Fruit fly (Drosophila melanogaster): ENCODE data around the gene Cox11.

The Cox11 gene

DNA sequence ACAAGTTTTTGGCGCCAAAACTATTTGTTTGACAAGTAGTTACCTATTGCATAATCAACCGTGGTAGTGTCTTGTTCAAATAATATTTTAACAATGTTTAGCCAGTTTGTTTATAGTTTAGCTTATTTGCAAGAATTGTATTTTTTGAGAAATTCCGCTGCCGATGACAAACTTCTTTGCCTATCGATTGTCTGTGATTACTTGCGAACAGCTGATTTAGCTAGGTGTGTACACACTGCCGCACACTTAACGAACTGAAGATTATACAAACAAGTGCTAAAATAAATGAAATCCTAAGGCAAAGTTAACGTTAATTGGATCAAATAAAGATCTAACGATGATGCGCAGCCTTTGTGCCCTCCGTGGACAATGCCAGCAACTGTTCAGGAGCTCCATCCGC lies at the start of gene Cox11:
Cox11 (plus strand) TSS at position 220 of the 400 bp plus-strand sequence.
- TF ChIP-seq Sin3A (optimal IDR thresholded peaks at IDR 0.05): no peak
- TF ChIP-seq insv (optimal IDR thresholded peaks at IDR 0.05): no peak
- no peak for TF ChIP-seq Myc (optimal IDR thresholded peaks at IDR 0.05)
- TF ChIP-seq h (optimal IDR thresholded peaks at IDR 0.05): no peak
- TF ChIP-seq ttk (optimal IDR thresholded peaks at IDR 0.05): no peak
- no peak for TF ChIP-seq psq (optimal IDR thresholded peaks at IDR 0.05)

DNA sequence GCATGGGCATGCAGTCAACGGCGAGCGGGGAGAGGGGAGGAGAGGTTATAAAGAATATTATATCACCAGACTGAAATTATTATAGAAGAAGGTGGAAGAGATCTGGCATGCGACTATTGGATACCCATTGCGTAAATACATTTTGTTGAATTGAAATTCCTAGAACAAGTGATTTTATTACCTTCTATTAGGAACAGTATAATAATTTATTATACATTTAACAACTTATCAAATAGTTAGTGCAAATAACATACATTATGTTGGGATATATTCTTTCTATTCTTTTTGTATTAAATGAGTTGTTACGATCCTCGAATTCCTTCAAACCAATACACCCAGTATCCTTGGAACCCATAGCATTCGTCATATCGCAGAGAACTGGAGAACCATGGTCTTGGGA lies 48.5 kb upstream of the Cox11 start:
- no peak for TF ChIP-seq psq (optimal IDR thresholded peaks at IDR 0.05)
- TF ChIP-seq Myc (optimal IDR thresholded peaks at IDR 0.05): no peak
- TF ChIP-seq insv (optimal IDR thresholded peaks at IDR 0.05): no peak
- TF ChIP-seq h (optimal IDR thresholded peaks at IDR 0.05): no peak
- no peak for TF ChIP-seq ttk (optimal IDR thresholded peaks at IDR 0.05)
- no peak for TF ChIP-seq Sin3A (optimal IDR thresholded peaks at IDR 0.05)

DNA sequence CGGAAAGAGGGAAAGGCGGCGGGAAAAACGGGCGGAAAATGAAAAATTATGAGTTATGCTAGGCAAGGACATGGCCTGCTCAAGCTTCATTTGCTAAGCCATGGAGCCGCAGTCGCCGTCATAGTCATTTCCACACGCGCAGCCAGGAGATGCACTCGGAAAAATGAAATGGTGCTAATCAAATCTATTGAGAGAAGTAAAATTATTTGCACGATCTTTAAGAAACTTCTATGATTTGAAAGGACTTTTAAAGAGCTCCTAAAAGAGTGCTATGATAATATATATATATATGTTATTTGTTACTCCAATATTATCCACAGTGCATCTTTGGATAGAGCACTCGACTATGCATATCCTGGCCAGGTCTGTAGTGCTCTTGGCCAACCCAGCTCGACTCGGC lies 47.6 kb upstream of the Cox11 start:
- no peak for TF ChIP-seq insv (optimal IDR thresholded peaks at IDR 0.05)
- TF ChIP-seq ttk (optimal IDR thresholded peaks at IDR 0.05): no peak
- no peak for TF ChIP-seq Sin3A (optimal IDR thresholded peaks at IDR 0.05)
- TF ChIP-seq Myc (optimal IDR thresholded peaks at IDR 0.05): no peak
- TF ChIP-seq h (optimal IDR thresholded peaks at IDR 0.05): no peak

DNA sequence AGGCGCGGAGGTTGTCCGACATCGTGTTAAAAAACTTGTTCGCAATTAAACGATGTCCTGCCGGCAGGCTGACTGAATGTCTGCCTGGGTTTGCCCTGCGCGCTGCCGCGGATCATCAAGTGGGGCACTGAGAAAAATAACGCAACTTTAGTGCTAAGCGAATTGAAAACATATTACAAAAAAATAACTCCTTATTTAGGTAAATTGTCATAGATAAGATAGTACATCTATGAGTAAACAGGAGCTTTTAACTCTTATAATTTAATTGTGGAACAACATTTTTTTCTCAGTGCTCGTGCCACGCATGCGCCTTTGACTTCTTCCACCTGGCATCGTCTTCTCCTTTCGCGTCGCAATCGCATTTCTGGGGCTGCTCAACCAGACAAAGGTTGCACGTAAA lies 46.8 kb upstream of the Cox11 start:
- TF ChIP-seq insv (optimal IDR thresholded peaks at IDR 0.05): no peak
- TF ChIP-seq ttk (optimal IDR thresholded peaks at IDR 0.05): no peak
- TF ChIP-seq Sin3A (optimal IDR thresholded peaks at IDR 0.05): no peak
- no peak for TF ChIP-seq psq (optimal IDR thresholded peaks at IDR 0.05)
- TF ChIP-seq Myc (optimal IDR thresholded peaks at IDR 0.05): no peak
- no peak for TF ChIP-seq h (optimal IDR thresholded peaks at IDR 0.05)

- TF ChIP-seq h (optimal IDR thresholded peaks at IDR 0.05): no peak
- TF ChIP-seq Myc (optimal IDR thresholded peaks at IDR 0.05): no peak
- no peak for TF ChIP-seq insv (optimal IDR thresholded peaks at IDR 0.05)
- no peak for TF ChIP-seq Sin3A (optimal IDR thresholded peaks at IDR 0.05)
- TF ChIP-seq psq (optimal IDR thresholded peaks at IDR 0.05): no peak
- TF ChIP-seq ttk (optimal IDR thresholded peaks at IDR 0.05): no peak
Observed at dm6 chr2L:5483093-5483492, 43.7 kb upstream of the Cox11 start.

DNA sequence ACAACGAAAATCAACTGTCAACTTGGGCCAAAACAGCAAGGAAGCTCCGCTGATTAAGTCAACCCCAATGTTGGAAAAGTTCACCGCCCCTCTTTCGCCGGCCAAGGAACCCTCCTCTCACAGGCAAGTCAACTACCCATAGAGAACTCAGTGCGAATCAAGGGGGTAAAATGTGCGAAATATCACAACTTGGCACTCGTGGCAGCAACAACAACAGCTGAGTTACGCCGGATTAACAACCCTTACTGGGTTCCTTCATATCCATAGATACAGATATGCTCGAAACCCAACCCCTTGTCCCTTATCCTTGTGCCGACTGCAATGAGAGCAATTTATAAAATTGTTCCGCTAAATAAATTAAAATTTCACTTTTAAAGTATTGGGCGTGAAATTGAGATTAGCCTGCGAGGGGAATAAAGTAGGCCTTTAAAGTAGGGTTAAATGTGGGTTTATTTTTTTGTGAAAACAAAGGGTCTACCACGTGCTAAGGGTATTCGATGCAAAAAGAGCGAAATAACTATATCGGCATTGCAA lies 37.6 kb upstream of the Cox11 start:
- TF ChIP-seq Myc (optimal IDR thresholded peaks at IDR 0.05) (no peak), ttk (optimal IDR thresholded peaks at IDR 0.05) (no peak), insv (optimal IDR thresholded peaks at IDR 0.05) (no peak), psq (optimal IDR thresholded peaks at IDR 0.05) (no peak), h (optimal IDR thresholded peaks at IDR 0.05) (no peak), Sin3A (optimal IDR thresholded peaks at IDR 0.05) (no peak)

dm6 chr2L:5489757-5490359 lies 36.9 kb upstream of the Cox11 start:
- TF ChIP-seq ttk (optimal IDR thresholded peaks at IDR 0.05): no peak
- no peak for TF ChIP-seq Sin3A (optimal IDR thresholded peaks at IDR 0.05)
- TF ChIP-seq insv (optimal IDR thresholded peaks at IDR 0.05): no peak
- no peak for TF ChIP-seq h (optimal IDR thresholded peaks at IDR 0.05)
- TF ChIP-seq psq (optimal IDR thresholded peaks at IDR 0.05): no peak

DNA sequence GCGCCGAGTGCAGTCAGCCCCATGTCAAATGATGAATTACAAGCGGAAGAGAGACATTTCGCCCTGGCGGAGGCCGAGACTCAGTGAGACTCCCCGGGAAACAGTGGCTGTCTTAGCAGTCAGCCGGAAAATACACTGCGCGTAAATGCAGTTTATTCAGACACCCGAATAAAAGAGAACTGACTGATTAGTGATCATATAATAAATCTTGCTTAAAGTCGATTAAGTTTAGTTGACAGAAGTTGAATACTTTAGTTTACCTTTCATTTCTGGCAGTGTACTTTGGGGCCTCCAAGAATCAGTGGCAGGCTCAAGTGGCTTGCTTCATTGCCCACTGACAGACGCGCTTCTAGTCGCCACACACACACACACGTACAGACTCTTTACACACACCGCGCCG lies 35.5 kb upstream of the Cox11 start:
- TF ChIP-seq ttk (optimal IDR thresholded peaks at IDR 0.05) (no peak), Myc (optimal IDR thresholded peaks at IDR 0.05) (no peak), insv (optimal IDR thresholded peaks at IDR 0.05) (no peak), Sin3A (optimal IDR thresholded peaks at IDR 0.05) (no peak), psq (optimal IDR thresholded peaks at IDR 0.05) (no peak), h (optimal IDR thresholded peaks at IDR 0.05) (no peak)

DNA sequence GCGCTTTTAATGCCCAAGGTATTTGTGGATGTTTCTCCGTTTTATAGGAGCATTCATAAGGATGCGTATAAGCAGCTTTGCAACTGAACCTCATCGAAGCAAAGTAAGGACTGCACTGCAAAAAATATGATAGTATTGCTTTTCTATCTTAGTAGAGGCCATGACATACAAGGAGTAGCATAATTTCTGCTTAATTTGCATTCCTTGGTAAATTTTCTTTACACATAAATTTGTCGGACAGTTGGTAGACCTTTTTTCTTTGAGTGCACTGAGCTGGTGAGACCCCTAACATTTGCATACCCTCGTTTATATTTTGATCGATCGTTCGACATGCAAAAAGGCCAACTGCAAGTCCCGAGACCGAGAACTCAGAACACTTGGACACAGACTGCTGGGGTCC lies 33.8 kb upstream of the Cox11 start:
- TF ChIP-seq psq (optimal IDR thresholded peaks at IDR 0.05): no peak
- no peak for TF ChIP-seq Myc (optimal IDR thresholded peaks at IDR 0.05)
- TF ChIP-seq h (optimal IDR thresholded peaks at IDR 0.05): no peak
- TF ChIP-seq ttk (optimal IDR thresholded peaks at IDR 0.05): no peak

- TF ChIP-seq Myc (optimal IDR thresholded peaks at IDR 0.05): no peak
- no peak for TF ChIP-seq insv (optimal IDR thresholded peaks at IDR 0.05)
- no peak for TF ChIP-seq h (optimal IDR thresholded peaks at IDR 0.05)
- no peak for TF ChIP-seq ttk (optimal IDR thresholded peaks at IDR 0.05)
- TF ChIP-seq psq (optimal IDR thresholded peaks at IDR 0.05): no peak
- no peak for TF ChIP-seq Sin3A (optimal IDR thresholded peaks at IDR 0.05)
Observed at dm6 chr2L:5493907-5494404, 32.8 kb upstream of the Cox11 start.

- TF ChIP-seq Myc (optimal IDR thresholded peaks at IDR 0.05) (no peak), ttk (optimal IDR thresholded peaks at IDR 0.05) (no peak), Sin3A (optimal IDR thresholded peaks at IDR 0.05) (no peak), insv (optimal IDR thresholded peaks at IDR 0.05) (no peak), h (optimal IDR thresholded peaks at IDR 0.05) (no peak), psq (optimal IDR thresholded peaks at IDR 0.05) (no peak)
Observed at dm6 chr2L:5494808-5495356, 31.9 kb upstream of the Cox11 start.

- TF ChIP-seq h (optimal IDR thresholded peaks at IDR 0.05) (no peak), ttk (optimal IDR thresholded peaks at IDR 0.05) (no peak), insv (optimal IDR thresholded peaks at IDR 0.05) (no peak), psq (optimal IDR thresholded peaks at IDR 0.05) (no peak), Sin3A (optimal IDR thresholded peaks at IDR 0.05) (no peak), Myc (optimal IDR thresholded peaks at IDR 0.05) (no peak)
Observed at dm6 chr2L:5496468-5497093, 30.2 kb upstream of the Cox11 start.

Measured in Kc167 (cell line).